Worm (Caenorhabditis elegans) whole organism, midembryonic: ENCODE measurements around the gene ZK596.3.

Source experiments
- T22C8.4 ChIP-seq: fragments of 200-800 bp; sonication (Bioruptor generic); IDR thresholded peaks from 2 replicates; pipeline ENCODE4 v1.3.6; 2022; ENCODE audit warnings: missing genetic modification characterization, missing compliant biosample characterization
- cog-1 ChIP-seq: sonication (generic microtip); optimal IDR thresholded peaks from 2 replicates; lab custom pipeline; 2016; ENCODE audit warnings: missing genetic modification characterization, missing compliant biosample characterization
- klf-2 ChIP-seq: fragments of 200-800 bp; sonication (Bioruptor generic); conservative IDR thresholded peaks from 2 replicates; pipeline ENCODE4 v1.3.6; 2022; ENCODE audit warnings: missing genetic modification reagents, missing genetic modification characterization, missing compliant biosample characterization
- ref-1 ChIP-seq: fragments of 200-800 bp; sonication (Bioruptor generic); conservative IDR thresholded peaks from 2 replicates; pipeline ENCODE4 v1.3.6; 2022; ENCODE audit warnings: missing genetic modification reagents, missing genetic modification characterization, missing compliant biosample characterization
- tab-1 ChIP-seq: fragments of 200-800 bp; sonication (Bioruptor generic); IDR thresholded peaks from 2 replicates; pipeline ENCODE4 v1.3.6; 2022; ENCODE audit warnings: missing genetic modification characterization, missing compliant biosample characterization
- ztf-23 ChIP-seq: fragments of 200-800 bp; sonication (Bioruptor generic); IDR thresholded peaks from 2 replicates; pipeline ENCODE4 v1.3.6; 2022; ENCODE audit warnings: missing genetic modification reagents, missing genetic modification characterization, missing compliant biosample characterization
- ztf-29 ChIP-seq: fragments of 200-800 bp; sonication (Bioruptor generic); IDR thresholded peaks from 2 replicates; pipeline ENCODE4 v1.3.6; 2022; ENCODE audit warnings: missing genetic modification reagents, missing genetic modification characterization, missing compliant biosample characterization

DNA sequence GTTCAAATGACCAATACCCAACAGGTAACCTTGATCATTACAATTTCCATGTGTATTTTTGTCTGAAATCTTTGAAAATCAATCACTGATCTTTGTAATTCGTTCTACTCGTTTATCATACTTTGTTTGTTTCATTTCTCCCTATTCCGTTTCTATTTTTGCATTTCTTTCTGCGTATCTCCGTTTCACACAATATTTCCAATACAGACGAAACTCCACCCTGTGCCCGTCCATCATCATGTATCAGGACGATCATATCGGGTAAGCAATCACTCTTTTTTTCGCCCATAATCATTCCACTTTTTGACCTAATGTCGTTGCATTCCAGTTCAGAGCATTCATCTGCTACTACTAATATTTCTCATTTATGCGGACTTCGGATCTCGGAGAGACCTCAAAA lies 5.5 kb upstream of the ZK596.3 start, which contains the start of gene pyk-2:
- TF ChIP-seq tab-1 (GFP tag; lab: Robert Waterston, UW) (no peak), cog-1 (tag; lab: Kevin White, UChicago) (no peak), ref-1 (no peak), klf-2 (no peak), ztf-23 (no peak), ztf-29 (GFP tag; lab: Robert Waterston, UW) (no peak), T22C8.4 (GFP tag; lab: Robert Waterston, UW) (no peak)
